Worm (Caenorhabditis elegans): ENCODE measurements around the gene fipp-1.

DNA sequence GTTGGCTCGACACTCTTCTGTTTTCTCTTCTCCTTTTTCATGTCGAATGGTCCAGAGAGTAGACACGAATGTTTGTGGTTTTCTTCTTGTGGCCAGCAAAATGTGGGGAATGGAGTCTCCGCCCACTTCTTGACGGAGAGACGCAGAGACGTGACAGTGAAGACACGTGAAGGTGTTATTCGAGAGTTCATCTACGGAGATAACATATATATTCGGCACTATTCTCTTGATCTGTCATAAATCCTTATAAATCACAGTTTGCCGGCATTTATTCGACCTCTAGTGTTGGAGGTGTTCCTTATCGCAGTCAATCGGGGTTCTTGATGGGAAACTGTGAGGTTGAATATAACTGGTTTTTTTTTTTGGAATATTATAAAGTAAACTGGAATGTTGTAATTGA is 10.1 kb upstream of the fipp-1 start, which contains the start of gene F32D1.3:
- TF ChIP-seq ztf-29 (GFP tag; IDR thresholded peaks at IDR 0.05) (no peak), klf-2 (GFP tag; conservative IDR thresholded peaks at IDR 0.05) (no peak), med-1 (GFP tag; optimal IDR thresholded peaks at IDR 0.05; ENCODE audit: insufficient read depth) (no peak), tab-1 (GFP tag; IDR thresholded peaks at IDR 0.05) (no peak), flt-1 (GFP tag; IDR thresholded peaks at IDR 0.05) (no peak), ref-1 (GFP tag; conservative IDR thresholded peaks at IDR 0.05) (no peak), T22C8.4 (GFP tag; IDR thresholded peaks at IDR 0.05) (no peak)
